Worm (Caenorhabditis elegans) whole organism, midembryonic: ENCODE data around the gene C52D10.3.

Source experiments
- T22C8.4 ChIP-seq: fragments of 200-800 bp; sonication (Bioruptor generic); IDR thresholded peaks from 2 replicates; pipeline ENCODE4 v1.3.6; 2022; ENCODE audit warnings: missing genetic modification characterization, missing compliant biosample characterization
- cog-1 ChIP-seq: sonication (generic microtip); optimal IDR thresholded peaks from 2 replicates; lab custom pipeline; 2016; ENCODE audit warnings: missing genetic modification characterization, missing compliant biosample characterization
- flt-1 ChIP-seq: fragments of 200-800 bp; sonication (Bioruptor generic); IDR thresholded peaks from 2 replicates; pipeline ENCODE4 v1.3.6; 2022; ENCODE audit warnings: missing genetic modification characterization, missing compliant biosample characterization
- med-1 ChIP-seq: sonication (generic microtip); optimal IDR thresholded peaks from 2 replicates; lab custom pipeline; 2017; ENCODE audit warnings: missing genetic modification characterization, mild to moderate bottlenecking, missing compliant biosample characterization, antibody characterized with exemption, missing genetic modification reagents; ENCODE audit not compliant: insufficient read depth
- ref-1 ChIP-seq: fragments of 200-800 bp; sonication (Bioruptor generic); conservative IDR thresholded peaks from 2 replicates; pipeline ENCODE4 v1.3.6; 2022; ENCODE audit warnings: missing genetic modification reagents, missing genetic modification characterization, missing compliant biosample characterization
- tab-1 ChIP-seq: fragments of 200-800 bp; sonication (Bioruptor generic); IDR thresholded peaks from 2 replicates; pipeline ENCODE4 v1.3.6; 2022; ENCODE audit warnings: missing genetic modification characterization, missing compliant biosample characterization
- ztf-23 ChIP-seq: fragments of 200-800 bp; sonication (Bioruptor generic); IDR thresholded peaks from 2 replicates; pipeline ENCODE4 v1.3.6; 2022; ENCODE audit warnings: missing genetic modification reagents, missing genetic modification characterization, missing compliant biosample characterization

ce11 chrIV:17183629-17184028, 7.4 kb downstream of the C52D10.3 start, which contains the start of gene col-138:
- TF ChIP-seq cog-1 (tag; lab: Kevin White, UChicago) (no peak), med-1 (GFP tag; lab: Kevin White, UChicago) (no peak), T22C8.4 (no peak), tab-1 (GFP tag; lab: Robert Waterston, UW) (no peak), ref-1 (GFP tag; lab: Robert Waterston, UW) (no peak), flt-1 (no peak), ztf-23 (GFP tag; lab: Robert Waterston, UW) (no peak)
